Worm (Caenorhabditis elegans) whole organism, young adult: ENCODE results near the gene ZK856.6.

ENCODE experiments used
- B0035.1 ChIP-seq: sonication (generic microtip); optimal IDR thresholded peaks from 2 replicates; lab custom pipeline; 2016; ENCODE audit warnings: missing genetic modification characterization, mild to moderate bottlenecking, missing compliant biosample characterization, missing genotype, missing genetic modification reagents
- B0261.1 ChIP-seq: sonication (generic microtip); optimal IDR thresholded peaks from 2 replicates; lab custom pipeline; 2016; ENCODE audit warnings: mild to moderate bottlenecking, missing genetic modification characterization, moderate library complexity, missing compliant biosample characterization
- C17E4.6 ChIP-seq: fragments of 200-800 bp; sonication (Bioruptor generic); IDR thresholded peaks from 2 replicates; pipeline ENCODE4 v1.3.6; 2022; ENCODE audit warnings: missing genetic modification reagents, missing genetic modification characterization, missing compliant biosample characterization
- D2030.7 ChIP-seq: fragments of 200-800 bp; sonication (Bioruptor generic); IDR thresholded peaks from 2 replicates; pipeline ENCODE4 v1.3.6; 2022; ENCODE audit warnings: missing genetic modification reagents, missing genetic modification characterization, missing compliant biosample characterization
- F22D6.2 ChIP-seq: sonication (generic microtip); optimal IDR thresholded peaks from 2 replicates; lab custom pipeline; 2016; ENCODE audit warnings: mild to moderate bottlenecking, missing genetic modification characterization, missing compliant biosample characterization
- F37B4.10 ChIP-seq: fragments of 200-800 bp; sonication (Bioruptor generic); IDR thresholded peaks from 2 replicates; pipeline ENCODE4 v1.3.6; 2022; ENCODE audit warnings: missing genetic modification characterization, missing compliant biosample characterization
- F49E8.2 ChIP-seq: sonication (generic microtip); optimal IDR thresholded peaks from 3 replicates; lab custom pipeline; 2017; ENCODE audit warnings: missing genetic modification characterization, mild to moderate bottlenecking, missing compliant biosample characterization, antibody characterized with exemption, moderate library complexity; ENCODE audit not compliant: insufficient read depth
- F55B11.4 ChIP-seq: sonication (generic microtip); optimal IDR thresholded peaks from 2 replicates; lab custom pipeline; 2016; ENCODE audit warnings: missing compliant biosample characterization, missing genetic modification characterization, borderline replicate concordance; ENCODE audit not compliant: insufficient read depth
- F57C9.4 ChIP-seq: sonication (generic microtip); optimal IDR thresholded peaks from 2 replicates; lab custom pipeline; 2017; ENCODE audit warnings: mild to moderate bottlenecking, missing genetic modification characterization, missing compliant biosample characterization
- K12H6.12 ChIP-seq: fragments of 200-800 bp; sonication (Bioruptor generic); optimal IDR thresholded peaks from 2 replicates; lab custom pipeline; 2018; ENCODE audit warnings: mild to moderate bottlenecking, missing genetic modification characterization, missing compliant biosample characterization
- Y95B8A.8 ChIP-seq: fragments of 200-800 bp; sonication (Bioruptor generic); IDR thresholded peaks from 2 replicates; pipeline ENCODE4 v1.3.6; 2022; ENCODE audit warnings: missing genetic modification reagents, missing genetic modification characterization, missing compliant biosample characterization
- ZK185.1 ChIP-seq: sonication (generic microtip); optimal IDR thresholded peaks from 2 replicates; lab custom pipeline; 2016; ENCODE audit warnings: mild to moderate bottlenecking, missing genetic modification characterization, missing compliant biosample characterization; ENCODE audit not compliant: poor library complexity, severe bottlenecking
- akir-1 ChIP-seq: fragments of 200-800 bp; sonication (Bioruptor generic); optimal IDR thresholded peaks from 2 replicates; lab custom pipeline; 2018; ENCODE audit warnings: mild to moderate bottlenecking, missing genetic modification characterization, moderate library complexity, missing compliant biosample characterization
- aptf-2 ChIP-seq: fragments of 200-800 bp; sonication (Bioruptor generic); conservative IDR thresholded peaks from 2 replicates; pipeline ENCODE4 v1.3.6; 2022; ENCODE audit warnings: missing genetic modification reagents, missing genetic modification characterization, missing compliant biosample characterization
- aptf-3 ChIP-seq: fragments of 200-800 bp; sonication (Bioruptor generic); IDR thresholded peaks from 2 replicates; pipeline ENCODE4 v1.3.6; 2022; ENCODE audit warnings: missing genetic modification characterization, missing compliant biosample characterization
- atf-7 ChIP-seq: sonication (generic microtip); optimal IDR thresholded peaks from 2 replicates; lab custom pipeline; 2017; ENCODE audit warnings: mild to moderate bottlenecking, missing genetic modification characterization, missing compliant biosample characterization
- attf-5 ChIP-seq: fragments of 200-800 bp; sonication (Bioruptor generic); optimal IDR thresholded peaks from 2 replicates; lab custom pipeline; 2018; ENCODE audit warnings: mild to moderate bottlenecking, missing genetic modification characterization, missing compliant biosample characterization
- bed-2 ChIP-seq: fragments of 200-800 bp; sonication (Bioruptor generic); IDR thresholded peaks from 2 replicates; pipeline ENCODE4 v1.3.6; 2022; ENCODE audit warnings: missing genetic modification reagents, missing genetic modification characterization, missing compliant biosample characterization
- cebp-1 ChIP-seq, 2 experiments: fragments of 200-800 bp in 1 of 2; sonication (Bioruptor generic) in 1 of 2; sonication (generic microtip) in 1 of 2; IDR thresholded peaks in 1 of 2; optimal IDR thresholded peaks in 1 of 2; 2 replicates each; pipeline versions ENCODE4 v1.3.6 to Lab custom; 2017 to 2022; ENCODE audit warnings: missing compliant biosample characterization in 2 of 2, missing genetic modification characterization in 2 of 2, mild to moderate bottlenecking in 1 of 2, missing genetic modification reagents in 1 of 2, moderate library complexity in 1 of 2
- ceh-27 ChIP-seq: fragments of 200-800 bp; sonication (Bioruptor generic); optimal IDR thresholded peaks from 2 replicates; lab custom pipeline; 2018; ENCODE audit warnings: mild to moderate bottlenecking, missing genetic modification characterization, moderate library complexity, missing compliant biosample characterization
- ceh-40 ChIP-seq: fragments of 200-800 bp; sonication (Bioruptor generic); IDR thresholded peaks from 2 replicates; pipeline ENCODE4 v1.3.6; 2022; ENCODE audit warnings: missing genetic modification characterization, missing compliant biosample characterization
- die-1 ChIP-seq: sonication (generic microtip); optimal IDR thresholded peaks from 2 replicates; lab custom pipeline; 2016; ENCODE audit warnings: missing genotype, mild to moderate bottlenecking, missing genetic modification characterization, missing compliant biosample characterization
- dpff-1 ChIP-seq: sonication (generic microtip); optimal IDR thresholded peaks from 2 replicates; lab custom pipeline; 2017; ENCODE audit warnings: mild to moderate bottlenecking, missing genetic modification characterization, missing compliant biosample characterization
- dpl-1 ChIP-seq: fragments of 150-350 bp; optimal IDR thresholded peaks from 2 replicates; lab custom pipeline; 2014; ENCODE audit warnings: missing biosample characterization, missing genetic modification reagents, missing genetic modification characterization
- efl-1 ChIP-seq: fragments of 150-350 bp; optimal IDR thresholded peaks from 2 replicates; lab custom pipeline; 2014; ENCODE audit warnings: missing biosample characterization, missing genetic modification reagents, missing genetic modification characterization
- egrh-3 ChIP-seq: fragments of 200-800 bp; sonication (Bioruptor generic); IDR thresholded peaks from 2 replicates; pipeline ENCODE4 v1.3.6; 2022; ENCODE audit warnings: missing genetic modification reagents, missing genetic modification characterization, missing compliant biosample characterization
- hmg-20 ChIP-seq: fragments of 200-800 bp; sonication (Bioruptor generic); IDR thresholded peaks from 2 replicates; pipeline ENCODE4 v1.3.6; 2022; ENCODE audit warnings: missing genetic modification reagents, missing genetic modification characterization, missing compliant biosample characterization
- hrde-1 ChIP-seq: sonication (generic microtip); optimal IDR thresholded peaks from 2 replicates; lab custom pipeline; 2016; ENCODE audit warnings: missing genetic modification characterization, mild to moderate bottlenecking, missing compliant biosample characterization, moderate library complexity, missing genotype, missing genetic modification reagents, borderline replicate concordance
- hsf-1 ChIP-seq: fragments of 200-800 bp; sonication (Bioruptor generic); IDR thresholded peaks from 2 replicates; pipeline ENCODE4 v1.3.6; 2022; ENCODE audit warnings: missing genetic modification reagents, missing genetic modification characterization, missing compliant biosample characterization
- lag-1 ChIP-seq: fragments of 200-800 bp; sonication (Bioruptor generic); IDR thresholded peaks from 2 replicates; pipeline ENCODE4 v1.3.6; 2022; ENCODE audit warnings: missing genetic modification reagents, missing genetic modification characterization, missing compliant biosample characterization
- lin-26 ChIP-seq: fragments of 200-800 bp; sonication (Bioruptor generic); IDR thresholded peaks from 2 replicates; pipeline ENCODE4 v1.3.6; 2022; ENCODE audit warnings: missing genetic modification reagents, missing genetic modification characterization, missing compliant biosample characterization
- lin-54 ChIP-seq: fragments of 200-800 bp; sonication (Bioruptor generic); optimal IDR thresholded peaks from 2 replicates; lab custom pipeline; 2018; ENCODE audit warnings: mild to moderate bottlenecking, missing genetic modification characterization, missing compliant biosample characterization
- madf-10 ChIP-seq: sonication (generic microtip); optimal IDR thresholded peaks from 2 replicates; lab custom pipeline; 2016; ENCODE audit warnings: mild to moderate bottlenecking, missing genetic modification characterization, missing compliant biosample characterization
- mel-28 ChIP-seq: sonication (generic microtip); optimal IDR thresholded peaks from 2 replicates; lab custom pipeline; 2016; ENCODE audit warnings: borderline replicate concordance, mild to moderate bottlenecking, missing genetic modification characterization, missing compliant biosample characterization
- nfyb-1 ChIP-seq: fragments of 200-800 bp; sonication (Bioruptor generic); IDR thresholded peaks from 2 replicates; pipeline ENCODE4 v1.3.6; 2022; ENCODE audit warnings: missing genetic modification reagents, missing genetic modification characterization, missing compliant biosample characterization
- nhr-120 ChIP-seq: fragments of 200-800 bp; sonication (Bioruptor generic); IDR thresholded peaks from 2 replicates; pipeline ENCODE4 v1.3.6; 2022; ENCODE audit warnings: missing genetic modification characterization, missing compliant biosample characterization
- nhr-27 ChIP-seq: fragments of 200-800 bp; sonication (Bioruptor generic); optimal IDR thresholded peaks from 2 replicates; lab custom pipeline; 2018; ENCODE audit warnings: mild to moderate bottlenecking, missing genetic modification characterization, moderate library complexity, missing compliant biosample characterization
- nhr-90 ChIP-seq: sonication (generic microtip); optimal IDR thresholded peaks from 2 replicates; lab custom pipeline; 2016; ENCODE audit warnings: missing genotype, mild to moderate bottlenecking, missing genetic modification characterization, missing compliant biosample characterization
- pha-4 ChIP-seq: fragments of 150-350 bp; sonication (generic microtip); optimal IDR thresholded peaks from 2 replicates; lab custom pipeline; 2014; ENCODE audit warnings: missing biosample characterization, missing genetic modification reagents, missing genetic modification characterization
- rcor-1 ChIP-seq: fragments of 200-800 bp; sonication (Bioruptor generic); IDR thresholded peaks from 2 replicates; pipeline ENCODE4 v1.3.6; 2022; ENCODE audit warnings: missing genetic modification reagents, missing genetic modification characterization, missing compliant biosample characterization
- snpc-1.3 ChIP-seq: sonication (generic microtip); optimal IDR thresholded peaks from 2 replicates; lab custom pipeline; 2017; ENCODE audit warnings: missing genetic modification characterization, mild to moderate bottlenecking, missing compliant biosample characterization, antibody characterized with exemption, moderate library complexity, missing genotype, missing genetic modification reagents; ENCODE audit not compliant: insufficient read depth
- snpc-4 ChIP-seq, 5 experiments: fragments of 150-350 bp in 1 of 5; sonication (generic microtip) in 4 of 5; optimal IDR thresholded peaks; 2 replicates each; lab custom pipeline; 2014 to 2018; ENCODE audit warnings: missing genetic modification characterization in 5 of 5, missing biosample characterization in 3 of 5, antibody characterized with exemption in 2 of 5, mild to moderate bottlenecking in 2 of 5, missing compliant biosample characterization in 2 of 5, missing genotype in 2 of 5, moderate library complexity in 2 of 5, missing genetic modification reagents in 1 of 5
- tbp1 ChIP-seq: fragments of 200-800 bp; sonication (Bioruptor generic); optimal IDR thresholded peaks from 2 replicates; lab custom pipeline; 2018; ENCODE audit warnings: mild to moderate bottlenecking, missing genetic modification characterization, missing compliant biosample characterization
- tbx-9 ChIP-seq: sonication (generic microtip); optimal IDR thresholded peaks from 2 replicates; lab custom pipeline; 2016; ENCODE audit warnings: borderline replicate concordance, missing genetic modification characterization, inconsistent platforms, missing compliant biosample characterization
- tlf-1 ChIP-seq: fragments of 200-800 bp; sonication (Bioruptor generic); optimal IDR thresholded peaks from 2 replicates; lab custom pipeline; 2018; ENCODE audit warnings: mild to moderate bottlenecking, missing genetic modification characterization, missing compliant biosample characterization
- zim-3 ChIP-seq: sonication (generic microtip); optimal IDR thresholded peaks from 2 replicates; lab custom pipeline; 2017; ENCODE audit warnings: mild to moderate bottlenecking, missing genetic modification characterization, moderate library complexity, missing compliant biosample characterization

ZK856.6 gene

ce11 chrV:10237959-10238444 lies 39.5 kb downstream of the ZK856.6 start:
- peak; percentile 27 for TF ChIP-seq die-1
- TF ChIP-seq dpl-1 (GFP tag; lab: Kevin White, UChicago) = no peak
- no peak for TF ChIP-seq pha-4 (tag; lab: Kevin White, UChicago)
- TF ChIP-seq ZK185.1 (tag; lab: Kevin White, UChicago) = no peak
- peak; percentile 74 for TF ChIP-seq mel-28 (tag; lab: Kevin White, UChicago)
- TF ChIP-seq hsf-1 = 0 out of 2 replicates have a peak, but pooled peaks have one; percentile 63
- no peak for TF ChIP-seq attf-5 (GFP tag; lab: Kevin White, UChicago)
- TF ChIP-seq nhr-27 (tag; lab: Kevin White, UChicago) = peak; percentile 82
- no peak for TF ChIP-seq F57C9.4 (tag; lab: Kevin White, UChicago)
- TF ChIP-seq dpff-1 (tag; lab: Kevin White, UChicago) = peak; percentile 93
- TF ChIP-seq snpc-4 (GFP tag; optimal IDR thresholded peaks at IDR 0.05; lab: Kevin White, UChicago) = no peak
- peak in 1 of 4 experiments; percentile 2 for TF ChIP-seq snpc-4 (tag; optimal IDR thresholded peaks at IDR 0.05; lab: Kevin White, UChicago)
- no peak for TF ChIP-seq hmg-20 (GFP tag; lab: Robert Waterston, UW)
- TF ChIP-seq ceh-40 (GFP tag; lab: Robert Waterston, UW) = no peak
- no peak for TF ChIP-seq ceh-27 (GFP tag; lab: Kevin White, UChicago)
- TF ChIP-seq F55B11.4 (tag; lab: Kevin White, UChicago) = no peak
- no peak for TF ChIP-seq F22D6.2 (tag; lab: Kevin White, UChicago)
- TF ChIP-seq D2030.7 (GFP tag; lab: Robert Waterston, UW) = 0 out of 2 replicates have a peak, but pooled peaks have one; percentile 36
- TF ChIP-seq C17E4.6 = peak; percentile 49; the same call in 1 of the 2 replicates
- no peak for TF ChIP-seq aptf-2 (GFP tag; lab: Robert Waterston, UW)
- TF ChIP-seq B0035.1 = peak; percentile 10
- peak; percentile 64 for TF ChIP-seq lin-26 (GFP tag; lab: Robert Waterston, UW)
- TF ChIP-seq lag-1 (GFP tag; lab: Robert Waterston, UW) = no peak
- TF ChIP-seq atf-7 (tag; lab: Kevin White, UChicago) = peak; percentile 73
- no peak for TF ChIP-seq nhr-90 (tag; lab: Kevin White, UChicago)
- TF ChIP-seq zim-3 (tag; lab: Kevin White, UChicago) = peak; percentile 4
- TF ChIP-seq madf-10 (tag; lab: Kevin White, UChicago) = no peak
- peak; percentile 77 for TF ChIP-seq hrde-1 (tag; lab: Kevin White, UChicago)
- TF ChIP-seq F37B4.10 = no peak
- 0 out of 2 replicates have a peak, but pooled peaks have one; percentile 64 for TF ChIP-seq nfyb-1
- TF ChIP-seq bed-2 (GFP tag; lab: Robert Waterston, UW) = no peak
- peak; percentile 85; the same call in 1 of the 2 replicates for TF ChIP-seq Y95B8A.8 (GFP tag; lab: Robert Waterston, UW)
- TF ChIP-seq nhr-120 (GFP tag; lab: Robert Waterston, UW) = no peak
- 0 out of 2 replicates have a peak, but pooled peaks have one; percentile 12 for TF ChIP-seq cebp-1 (GFP tag; IDR thresholded peaks at IDR 0.05; lab: Robert Waterston, UW)
- TF ChIP-seq cebp-1 (tag; optimal IDR thresholded peaks at IDR 0.05; lab: Kevin White, UChicago) = peak; percentile 57
- no peak for TF ChIP-seq efl-1 (GFP tag; lab: Kevin White, UChicago)
- peak; percentile 45 for TF ChIP-seq tbp1
- no peak for TF ChIP-seq egrh-3 (GFP tag; lab: Robert Waterston, UW)
- peak; percentile 58 for TF ChIP-seq F49E8.2 (tag; lab: Kevin White, UChicago)
- TF ChIP-seq B0261.1 = peak; percentile 9
- TF ChIP-seq rcor-1 = peak; percentile 27; the same call in 1 of the 2 replicates
- TF ChIP-seq aptf-3 (GFP tag; lab: Robert Waterston, UW) = no peak
- TF ChIP-seq akir-1 = no peak
- no peak for TF ChIP-seq tbx-9 (tag; lab: Kevin White, UChicago)
- TF ChIP-seq K12H6.12 = no peak
- peak; percentile 1 for TF ChIP-seq tlf-1
- no peak for TF ChIP-seq snpc-1.3 (tag; lab: Kevin White, UChicago)
- TF ChIP-seq lin-54 (GFP tag; lab: Kevin White, UChicago) = peak; percentile 33
